Fruit fly (Drosophila melanogaster) whole organism, embryonic: Measurements from ENCODE around the gene Drsl1.

Experiments used
- Abd-B ChIP-seq: fragments of 200-800 bp; sonication (Bioruptor generic); optimal IDR thresholded peaks from 2 replicates; lab custom pipeline; 2018; ENCODE audit warnings: missing biosample characterization, mild to moderate bottlenecking, missing genetic modification characterization, moderate library complexity
- Atf6 ChIP-seq: fragments of 200-800 bp; sonication (Bioruptor generic); IDR thresholded peaks from 2 replicates; pipeline ENCODE4 v1.3.6; 2022; ENCODE audit warnings: missing biosample characterization, missing genetic modification characterization
- C15 ChIP-seq: fragments of 200-800 bp; sonication (Bioruptor generic); IDR thresholded peaks from 3 replicates; pipeline ENCODE4 v1.3.6; 2022; ENCODE audit warnings: missing biosample characterization, missing genetic modification characterization
- CG10274 ChIP-seq: fragments of 200-800 bp; sonication (Bioruptor generic); optimal IDR thresholded peaks from 3 replicates; lab custom pipeline; 2017; ENCODE audit warnings: missing biosample characterization, mild to moderate bottlenecking, missing genetic modification characterization
- CG10565 ChIP-seq: fragments of 200-800 bp; sonication (Bioruptor generic); optimal IDR thresholded peaks from 3 replicates; lab custom pipeline; 2016; ENCODE audit warnings: missing biosample characterization, mild to moderate bottlenecking, missing genetic modification characterization
- CG10654 ChIP-seq: fragments of 200-800 bp; sonication (Bioruptor generic); optimal IDR thresholded peaks from 2 replicates; lab custom pipeline; 2016; ENCODE audit warnings: missing biosample characterization, missing genetic modification characterization
- CG13894 ChIP-seq: fragments of 200-800 bp; sonication (Bioruptor generic); optimal IDR thresholded peaks from 3 replicates; lab custom pipeline; 2018; ENCODE audit warnings: missing biosample characterization, mild to moderate bottlenecking, missing genetic modification characterization, moderate library complexity
- CG18599 ChIP-seq: fragments of 200-800 bp; sonication (Bioruptor generic); optimal IDR thresholded peaks from 3 replicates; lab custom pipeline; 2017; ENCODE audit warnings: missing biosample characterization, missing genetic modification characterization, mild to moderate bottlenecking, moderate library complexity, missing genetic modification reagents
- CG31365 ChIP-seq: fragments of 200-800 bp; sonication (Bioruptor generic); optimal IDR thresholded peaks from 2 replicates; lab custom pipeline; 2018; ENCODE audit warnings: missing biosample characterization, mild to moderate bottlenecking, missing genetic modification characterization
- CG32532 ChIP-seq: fragments of 200-800 bp; sonication (Bioruptor generic); IDR thresholded peaks from 2 replicates; pipeline ENCODE4 v1.3.6; 2022; ENCODE audit warnings: missing biosample characterization, missing genetic modification characterization
- CG32772 ChIP-seq: fragments of 200-800 bp; sonication (Bioruptor generic); IDR thresholded peaks from 2 replicates; pipeline ENCODE4 v1.3.6; 2022; ENCODE audit warnings: missing biosample characterization, missing genetic modification characterization
- CG5180 ChIP-seq: fragments of 200-800 bp; sonication (Bioruptor generic); optimal IDR thresholded peaks from 3 replicates; lab custom pipeline; 2017; ENCODE audit warnings: missing biosample characterization, missing genetic modification characterization, mild to moderate bottlenecking, moderate library complexity, missing genetic modification reagents
- CG6689 ChIP-seq: fragments of 200-800 bp; sonication (Bioruptor generic); IDR thresholded peaks from 2 replicates; pipeline ENCODE4 v1.3.6; 2022; ENCODE audit warnings: missing biosample characterization, missing genetic modification characterization
- CG7357 ChIP-seq: fragments of 200-800 bp; sonication (Bioruptor generic); IDR thresholded peaks from 3 replicates; pipeline ENCODE4 v1.3.6; 2022; ENCODE audit warnings: missing biosample characterization, missing genetic modification characterization
- D ChIP-seq, 2 experiments: fragments of 200-800 bp in 1 of 2; fragments of >200 bp in 1 of 2; sonication (Bioruptor generic) in 1 of 2; optimal IDR thresholded peaks; 2 replicates in 1 of 2; 3 replicates in 1 of 2; lab custom pipeline; 2017; ENCODE audit warnings: mild to moderate bottlenecking in 1 of 2, missing biosample characterization in 1 of 2, missing genetic modification characterization in 1 of 2, missing genetic modification reagents in 1 of 2
- Dll ChIP-seq: fragments of 200-800 bp; sonication (Bioruptor generic); IDR thresholded peaks from 4 replicates; pipeline ENCODE4 v1.3.6; 2022; ENCODE audit warnings: missing biosample characterization, missing genetic modification characterization; ENCODE audit not compliant: partially characterized antibody
- Doc3 ChIP-seq: fragments of 200-800 bp; sonication (Bioruptor generic); IDR thresholded peaks from 3 replicates; pipeline ENCODE4 v1.3.6; 2022; ENCODE audit warnings: missing biosample characterization, missing genetic modification characterization; ENCODE audit not compliant: partially characterized antibody
- Eip74EF ChIP-seq, 2 experiments: fragments of 200-800 bp in 1 of 2; fragments of >200 bp in 1 of 2; sonication (Bioruptor generic) in 1 of 2; optimal IDR thresholded peaks; 2 replicates each; lab custom pipeline; 2017 to 2019; ENCODE audit warnings: missing biosample characterization in 2 of 2, missing genetic modification characterization in 2 of 2, mild to moderate bottlenecking in 1 of 2, moderate library complexity in 1 of 2
- Fer1 ChIP-seq: fragments of 200-800 bp; sonication (Bioruptor generic); optimal IDR thresholded peaks from 2 replicates; lab custom pipeline; 2017; ENCODE audit warnings: missing biosample characterization, mild to moderate bottlenecking, missing genetic modification characterization
- Hr3 ChIP-seq: fragments of 200-800 bp; sonication (Bioruptor generic); optimal IDR thresholded peaks from 3 replicates; lab custom pipeline; 2016; ENCODE audit warnings: missing biosample characterization, missing genetic modification characterization
- Hr51 ChIP-seq, 2 experiments: fragments of 200-800 bp; sonication (Bioruptor generic); optimal IDR thresholded peaks; 2 replicates in 1 of 2; 3 replicates in 1 of 2; lab custom pipeline; 2016 to 2018; ENCODE audit warnings: missing biosample characterization in 2 of 2, missing genetic modification characterization in 2 of 2, mild to moderate bottlenecking in 1 of 2, moderate library complexity in 1 of 2
- Hr78 ChIP-seq, 2 experiments: fragments of 200-800 bp in 1 of 2; fragments of >200 bp in 1 of 2; sonication (Bioruptor generic) in 1 of 2; optimal IDR thresholded peaks; 2 replicates each; lab custom pipeline; 2017 to 2019; ENCODE audit warnings: missing biosample characterization in 2 of 2, missing genetic modification characterization in 2 of 2, mild to moderate bottlenecking in 1 of 2, moderate library complexity in 1 of 2
- Mad ChIP-seq: fragments of 200-800 bp; sonication (Bioruptor generic); optimal IDR thresholded peaks from 2 replicates; lab custom pipeline; 2016; ENCODE audit warnings: missing biosample characterization, missing genetic modification characterization
- Optix ChIP-seq: fragments of 200-800 bp; sonication (Bioruptor generic); IDR thresholded peaks from 3 replicates; pipeline ENCODE4 v1.3.6; 2022; ENCODE audit warnings: missing biosample characterization, missing genetic modification characterization
- Rfx ChIP-seq: fragments of 200-800 bp; sonication (Bioruptor generic); IDR thresholded peaks from 2 replicates; pipeline ENCODE4 v1.3.6; 2022; ENCODE audit warnings: missing biosample characterization, missing genetic modification characterization
- Rx ChIP-seq: fragments of 200-800 bp; sonication (Bioruptor generic); IDR thresholded peaks from 2 replicates; pipeline ENCODE4 v1.3.6; 2022; ENCODE audit warnings: missing biosample characterization, missing genetic modification characterization
- Sin3A ChIP-seq: fragments of >200 bp; optimal IDR thresholded peaks from 2 replicates; lab custom pipeline; 2018
- TFAM ChIP-seq: fragments of 200-800 bp; sonication (Bioruptor generic); optimal IDR thresholded peaks from 2 replicates; lab custom pipeline; 2017; ENCODE audit warnings: missing biosample characterization, missing genetic modification characterization, inconsistent platforms
- Tbp ChIP-seq: fragments of >200 bp; optimal IDR thresholded peaks from 2 replicates; lab custom pipeline; 2018; ENCODE audit warnings: missing biosample characterization, missing genetic modification characterization
- Xbp1 ChIP-seq: fragments of 200-800 bp; sonication (Bioruptor generic); optimal IDR thresholded peaks from 3 replicates; lab custom pipeline; 2016; ENCODE audit warnings: missing biosample characterization, mild to moderate bottlenecking, missing genetic modification characterization
- YL-1 ChIP-seq: fragments of 200-800 bp; sonication (Bioruptor generic); optimal IDR thresholded peaks from 3 replicates; lab custom pipeline; 2017; ENCODE audit warnings: missing biosample characterization, mild to moderate bottlenecking, missing genetic modification characterization
- ato ChIP-seq: fragments of 200-800 bp; sonication (Bioruptor generic); IDR thresholded peaks from 2 replicates; pipeline ENCODE4 v1.3.6; 2022; ENCODE audit warnings: missing biosample characterization, missing genetic modification characterization; ENCODE audit not compliant: partially characterized antibody
- chif ChIP-seq, 2 experiments: fragments of 200-800 bp; sonication (Bioruptor generic); optimal IDR thresholded peaks; 3 replicates each; lab custom pipeline; 2016; ENCODE audit warnings: missing biosample characterization in 2 of 2, missing genetic modification characterization in 2 of 2
- croc ChIP-seq: fragments of 200-800 bp; sonication (Bioruptor generic); conservative IDR thresholded peaks from 3 replicates; pipeline ENCODE4 v1.3.6; 2022; ENCODE audit warnings: missing biosample characterization, missing genetic modification characterization
- crol ChIP-seq: fragments of 200-800 bp; sonication (Bioruptor generic); IDR thresholded peaks from 2 replicates; pipeline ENCODE4 v1.3.6; 2022; ENCODE audit warnings: missing biosample characterization, missing genetic modification characterization
- crp ChIP-seq, 2 experiments: fragments of 200-800 bp; sonication (Bioruptor generic); optimal IDR thresholded peaks; 2 replicates in 1 of 2; 3 replicates in 1 of 2; lab custom pipeline; 2017; ENCODE audit warnings: missing biosample characterization in 2 of 2, missing genetic modification characterization in 2 of 2, mild to moderate bottlenecking in 1 of 2, moderate library complexity in 1 of 2
- fd96Cb ChIP-seq: fragments of 200-800 bp; sonication (Bioruptor generic); optimal IDR thresholded peaks from 2 replicates; lab custom pipeline; 2018; ENCODE audit warnings: missing biosample characterization, mild to moderate bottlenecking, missing genetic modification characterization, moderate library complexity
- gcm2 ChIP-seq: fragments of 200-800 bp; sonication (Bioruptor generic); optimal IDR thresholded peaks from 2 replicates; lab custom pipeline; 2016; ENCODE audit warnings: missing biosample characterization, missing genetic modification characterization
- maf-S ChIP-seq: fragments of 200-800 bp; sonication (Bioruptor generic); optimal IDR thresholded peaks from 2 replicates; lab custom pipeline; 2016; ENCODE audit warnings: missing biosample characterization, missing genetic modification characterization
- odd ChIP-seq: fragments of 200-800 bp; sonication (Bioruptor generic); optimal IDR thresholded peaks from 2 replicates; lab custom pipeline; 2017; ENCODE audit warnings: missing biosample characterization, mild to moderate bottlenecking, missing genetic modification characterization
- pho ChIP-seq: fragments of 200-800 bp; sonication (Bioruptor generic); optimal IDR thresholded peaks from 2 replicates; lab custom pipeline; 2016; ENCODE audit warnings: missing biosample characterization, missing genetic modification characterization
- pita ChIP-seq: fragments of 200-800 bp; sonication (Bioruptor generic); optimal IDR thresholded peaks from 2 replicates; lab custom pipeline; 2017; ENCODE audit warnings: missing biosample characterization, mild to moderate bottlenecking, missing genetic modification characterization
- ranshi ChIP-seq: fragments of 200-800 bp; sonication (Bioruptor generic); IDR thresholded peaks from 2 replicates; pipeline ENCODE4 v1.3.6; 2022; ENCODE audit warnings: missing biosample characterization, missing genetic modification characterization
- sc ChIP-seq, 3 experiments: fragments of >200 bp in 2 of 3; fragments of 200-800 bp in 1 of 3; sonication (Bioruptor generic) in 1 of 3; optimal IDR thresholded peaks; 2 replicates in 2 of 3; 3 replicates in 1 of 3; lab custom pipeline; 2017; ENCODE audit warnings: mild to moderate bottlenecking in 1 of 3, missing biosample characterization in 1 of 3, missing genetic modification characterization in 1 of 3, missing genetic modification reagents in 1 of 3
- sd ChIP-seq: fragments of 200-800 bp; sonication (Bioruptor generic); optimal IDR thresholded peaks from 3 replicates; lab custom pipeline; 2018; ENCODE audit warnings: missing biosample characterization, mild to moderate bottlenecking, missing genetic modification characterization, moderate library complexity
- sisA ChIP-seq: fragments of 200-800 bp; sonication (Bioruptor generic); IDR thresholded peaks from 2 replicates; pipeline ENCODE4 v1.3.6; 2022; ENCODE audit warnings: missing biosample characterization, missing genetic modification characterization
- sna ChIP-seq: fragments of 200-800 bp; sonication (Bioruptor generic); IDR thresholded peaks from 2 replicates; pipeline ENCODE4 v1.3.6; 2022; ENCODE audit warnings: missing biosample characterization, missing genetic modification characterization; ENCODE audit not compliant: partially characterized antibody
- sr ChIP-seq: fragments of 200-800 bp; sonication (Bioruptor generic); IDR thresholded peaks from 3 replicates; pipeline ENCODE4 v1.3.6; 2022; ENCODE audit warnings: missing biosample characterization, missing genetic modification characterization
- yki ChIP-seq: fragments of >200 bp; optimal IDR thresholded peaks from 3 replicates; lab custom pipeline; 2018

Drsl1 gene

dm6 chr3L:3377965-3378292, 42.3 kb upstream of the Drsl1 start, which contains the start of gene Ids (continued):
- TF ChIP-seq odd (GFP tag; lab: Kevin White, UChicago) (peak; percentile 60), CG7357 (peak; percentile 40; the same call in 1 of the 3 replicates), Doc3 (GFP tag; lab: Robert Waterston, UW) (no peak), sc (optimal IDR thresholded peaks at IDR 0.05; lab: Kevin White, UChicago) (no peak), sc (GFP tag; optimal IDR thresholded peaks at IDR 0.05; lab: Kevin White, UChicago) (no peak), Atf6 (GFP tag; lab: Robert Waterston, UW) (peak; percentile 85), Sin3A (lab: Kevin White, UChicago) (no peak), Xbp1 (GFP tag; lab: Kevin White, UChicago) (peak; percentile 64), C15 (GFP tag; lab: Robert Waterston, UW) (0 out of 3 replicates have a peak, but pooled peaks have one; percentile 35), Eip74EF (GFP tag; optimal IDR thresholded peaks at IDR 0.05; lab: Kevin White, UChicago) (peak in 1 of 2 experiments; percentile 39), CG32532 (GFP tag; lab: Robert Waterston, UW) (peak; percentile 80), Tbp (GFP tag; lab: Kevin White, UChicago) (no peak), chif (GFP tag; optimal IDR thresholded peaks at IDR 0.05; lab: Kevin White, UChicago) (peak in 1 of 2 experiments; percentile 28), Hr78 (GFP tag; optimal IDR thresholded peaks at IDR 0.05; lab: Kevin White, UChicago) (no peak), Rfx (GFP tag; lab: Robert Waterston, UW) (peak; percentile 84), sr (GFP tag; lab: Robert Waterston, UW) (peak; percentile 35; the same call in 1 of the 3 replicates), CG10654 (GFP tag; lab: Kevin White, UChicago) (peak; percentile 47), CG32772 (GFP tag; lab: Robert Waterston, UW) (peak; percentile 65), sna (GFP tag; lab: Robert Waterston, UW) (no peak), Mad (GFP tag; lab: Kevin White, UChicago) (peak; percentile 47), Hr51 (GFP tag; optimal IDR thresholded peaks at IDR 0.05; lab: Kevin White, UChicago) (peak in 1 of 2 experiments; percentile 75), maf-S (GFP tag; lab: Kevin White, UChicago) (no peak), D (optimal IDR thresholded peaks at IDR 0.05; lab: Kevin White, UChicago) (no peak), D (GFP tag; optimal IDR thresholded peaks at IDR 0.05; lab: Kevin White, UChicago) (peak; percentile 51), fd96Cb (peak; percentile 71), Hr3 (GFP tag; lab: Kevin White, UChicago) (peak; percentile 45), CG31365 (tag; lab: Kevin White, UChicago) (no peak), CG18599 (GFP tag; lab: Kevin White, UChicago) (peak; percentile 83), crp (GFP tag; optimal IDR thresholded peaks at IDR 0.05; lab: Kevin White, UChicago) (peak in 1 of 2 experiments; percentile 15), sisA (peak; percentile 67), crol (peak; percentile 41; the same call in 1 of the 2 replicates), Rx (GFP tag; lab: Robert Waterston, UW) (peak; percentile 50; the same call in 1 of the 2 replicates), sd (tag; lab: Kevin White, UChicago) (peak; percentile 27), CG10565 (GFP tag; lab: Kevin White, UChicago) (no peak), pho (GFP tag; lab: Kevin White, UChicago) (peak; percentile 44), croc (peak; percentile 57; the same call in 2 of the 3 replicates), Dll (GFP tag; lab: Robert Waterston, UW) (no peak), gcm2 (GFP tag; lab: Kevin White, UChicago) (peak; percentile 14), Optix (GFP tag; lab: Robert Waterston, UW) (no peak), Fer1 (GFP tag; lab: Kevin White, UChicago) (peak; percentile 69), pita (GFP tag; lab: Kevin White, UChicago) (no peak), Abd-B (peak; percentile 55), TFAM (GFP tag; lab: Kevin White, UChicago) (no peak), CG5180 (GFP tag; lab: Kevin White, UChicago) (no peak), ranshi (GFP tag; lab: Robert Waterston, UW) (peak; percentile 76), CG13894 (tag; lab: Kevin White, UChicago) (no peak), YL-1 (GFP tag; lab: Kevin White, UChicago) (peak; percentile 10), CG6689 (GFP tag; lab: Robert Waterston, UW) (peak; percentile 84), yki (lab: Kevin White, UChicago) (no peak), ato (no peak), CG10274 (GFP tag; lab: Kevin White, UChicago) (peak; percentile 13)
